Worm (Caenorhabditis elegans) whole organism, midembryonic: ENCODE results near the gene pals-39.

ENCODE experiments used
- T22C8.4 ChIP-seq: fragments of 200-800 bp; sonication (Bioruptor generic); IDR thresholded peaks from 2 replicates; pipeline ENCODE4 v1.3.6; 2022; ENCODE audit warnings: missing genetic modification characterization, missing compliant biosample characterization
- cog-1 ChIP-seq: sonication (generic microtip); optimal IDR thresholded peaks from 2 replicates; lab custom pipeline; 2016; ENCODE audit warnings: missing genetic modification characterization, missing compliant biosample characterization
- flt-1 ChIP-seq: fragments of 200-800 bp; sonication (Bioruptor generic); IDR thresholded peaks from 2 replicates; pipeline ENCODE4 v1.3.6; 2022; ENCODE audit warnings: missing genetic modification characterization, missing compliant biosample characterization
- klf-2 ChIP-seq: fragments of 200-800 bp; sonication (Bioruptor generic); conservative IDR thresholded peaks from 2 replicates; pipeline ENCODE4 v1.3.6; 2022; ENCODE audit warnings: missing genetic modification reagents, missing genetic modification characterization, missing compliant biosample characterization
- med-1 ChIP-seq: sonication (generic microtip); optimal IDR thresholded peaks from 2 replicates; lab custom pipeline; 2017; ENCODE audit warnings: missing genetic modification characterization, mild to moderate bottlenecking, missing compliant biosample characterization, antibody characterized with exemption, missing genetic modification reagents; ENCODE audit not compliant: insufficient read depth
- ref-1 ChIP-seq: fragments of 200-800 bp; sonication (Bioruptor generic); conservative IDR thresholded peaks from 2 replicates; pipeline ENCODE4 v1.3.6; 2022; ENCODE audit warnings: missing genetic modification reagents, missing genetic modification characterization, missing compliant biosample characterization
- ztf-29 ChIP-seq: fragments of 200-800 bp; sonication (Bioruptor generic); IDR thresholded peaks from 2 replicates; pipeline ENCODE4 v1.3.6; 2022; ENCODE audit warnings: missing genetic modification reagents, missing genetic modification characterization, missing compliant biosample characterization

DNA sequence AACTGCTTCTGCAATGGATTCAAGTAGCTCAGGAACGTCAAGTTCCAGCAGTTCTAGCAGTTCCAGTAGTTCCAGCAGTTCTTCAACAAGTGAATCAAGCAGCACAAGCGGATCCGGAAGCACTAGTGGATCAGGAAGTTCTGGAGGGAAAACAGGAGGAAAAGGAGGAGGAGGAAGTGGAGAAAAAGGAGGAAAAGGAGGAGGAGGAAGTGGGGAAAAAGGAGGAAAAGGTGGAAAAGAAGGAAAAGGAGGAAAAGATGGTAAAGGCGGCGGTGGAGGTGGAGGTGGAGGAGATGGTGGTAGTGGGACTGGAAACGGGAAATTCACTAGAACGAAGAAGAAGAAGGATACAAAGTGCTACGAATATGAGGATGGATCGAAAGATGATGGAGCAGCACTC lies 37.1 kb downstream of the pals-39 start:
- no peak for TF ChIP-seq T22C8.4
- no peak for TF ChIP-seq cog-1 (tag; lab: Kevin White, UChicago)
- TF ChIP-seq ztf-29 (GFP tag; lab: Robert Waterston, UW), result no peak
- TF ChIP-seq flt-1 (GFP tag; lab: Robert Waterston, UW), result no peak
- no peak for TF ChIP-seq ref-1 (GFP tag; lab: Robert Waterston, UW)
- TF ChIP-seq klf-2, result 0 out of 2 replicates have a peak, but pooled peaks have one; percentile 14
- TF ChIP-seq med-1 (GFP tag; lab: Kevin White, UChicago), result no peak
